Worm (Caenorhabditis elegans) whole organism, L3 larva: ENCODE data around the gene atg-16.1.
A peak's percentile ranks its signal among the peaks of the same experiment; 100 is the strongest.

Experiments used
- R02D3.7 ChIP-seq: fragments of 150-350 bp; optimal IDR thresholded peaks from 2 replicates; lab custom pipeline; 2014; ENCODE audit warnings: missing biosample characterization, missing genetic modification characterization
- ZK546.5 ChIP-seq: sonication (generic microtip); optimal IDR thresholded peaks from 2 replicates; lab custom pipeline; 2017; ENCODE audit warnings: missing biosample characterization, missing genetic modification characterization
- ama-1 ChIP-seq: fragments of 150-350 bp; optimal IDR thresholded peaks from 2 replicates; lab custom pipeline; 2018
- ceh-16 ChIP-seq: sonication (generic microtip); optimal IDR thresholded peaks from 2 replicates; lab custom pipeline; 2017; ENCODE audit warnings: missing biosample characterization, missing genetic modification characterization
- ceh-82 ChIP-seq: fragments of 150-350 bp; optimal IDR thresholded peaks from 2 replicates; lab custom pipeline; 2014; ENCODE audit warnings: missing biosample characterization, missing genetic modification characterization
- ceh-9 ChIP-seq: sonication (generic microtip); optimal IDR thresholded peaks from 2 replicates; lab custom pipeline; 2018; ENCODE audit warnings: missing biosample characterization, missing genetic modification characterization
- egl-27 ChIP-seq: sonication (generic microtip); optimal IDR thresholded peaks from 4 replicates; lab custom pipeline; 2017; ENCODE audit warnings: missing biosample characterization, missing genetic modification reagents, missing genetic modification characterization
- egl-5 ChIP-seq: fragments of 150-350 bp; optimal IDR thresholded peaks from 2 replicates; lab custom pipeline; 2017; ENCODE audit warnings: missing biosample characterization, missing genetic modification reagents, missing genetic modification characterization, inconsistent platforms
- elt-1 ChIP-seq: fragments of 150-350 bp; optimal IDR thresholded peaks from 2 replicates; lab custom pipeline; 2014; ENCODE audit warnings: missing biosample characterization, missing genetic modification characterization
- elt-2 ChIP-seq: sonication (generic microtip); optimal IDR thresholded peaks from 2 replicates; lab custom pipeline; 2016; ENCODE audit warnings: missing genetic modification reagents, mild to moderate bottlenecking, missing genetic modification characterization, missing compliant biosample characterization
- eor-1 ChIP-seq, 2 experiments: fragments of 150-350 bp; optimal IDR thresholded peaks; 2 replicates each; lab custom pipeline; 2014 to 2018; ENCODE audit warnings: missing biosample characterization in 2 of 2, missing genetic modification characterization in 2 of 2
- fkh-10 ChIP-seq: sonication (generic microtip); optimal IDR thresholded peaks from 2 replicates; lab custom pipeline; 2017; ENCODE audit warnings: missing biosample characterization, missing genetic modification reagents, missing genetic modification characterization
- fos-1 ChIP-seq: fragments of 150-350 bp; optimal IDR thresholded peaks from 2 replicates; lab custom pipeline; 2014; ENCODE audit warnings: missing biosample characterization, missing genetic modification characterization
- hmg-11 ChIP-seq: sonication (generic microtip); optimal IDR thresholded peaks from 2 replicates; lab custom pipeline; 2016; ENCODE audit warnings: missing genetic modification characterization, missing compliant biosample characterization
- jun-1 ChIP-seq: fragments of 150-350 bp; optimal IDR thresholded peaks from 2 replicates; lab custom pipeline; 2014; ENCODE audit warnings: missing biosample characterization, missing genetic modification reagents, missing genetic modification characterization
- lin-39 ChIP-seq: fragments of 150-350 bp; optimal IDR thresholded peaks from 2 replicates; lab custom pipeline; 2018; ENCODE audit warnings: missing biosample characterization, missing genetic modification reagents, missing genetic modification characterization
- lsy-12 ChIP-seq: sonication (generic microtip); optimal IDR thresholded peaks from 2 replicates; lab custom pipeline; 2016; ENCODE audit warnings: mild to moderate bottlenecking, missing genetic modification characterization, missing compliant biosample characterization
- mdl-1 ChIP-seq: fragments of 150-350 bp; optimal IDR thresholded peaks from 2 replicates; lab custom pipeline; 2014; ENCODE audit warnings: missing biosample characterization, missing genetic modification characterization
- nfya-1 ChIP-seq: sonication (generic microtip); optimal IDR thresholded peaks from 2 replicates; lab custom pipeline; 2017; ENCODE audit warnings: missing genetic modification characterization, mild to moderate bottlenecking, missing compliant biosample characterization, antibody characterized with exemption, moderate library complexity; ENCODE audit not compliant: insufficient read depth
- nhr-237 ChIP-seq: fragments of 150-350 bp; optimal IDR thresholded peaks from 2 replicates; lab custom pipeline; 2014; ENCODE audit warnings: missing biosample characterization, missing genetic modification characterization
- nhr-28 ChIP-seq: fragments of 150-350 bp; optimal IDR thresholded peaks from 2 replicates; lab custom pipeline; 2014; ENCODE audit warnings: missing biosample characterization, missing genetic modification characterization
- nhr-43 ChIP-seq: sonication (generic microtip); optimal IDR thresholded peaks from 2 replicates; lab custom pipeline; 2016; ENCODE audit warnings: mild to moderate bottlenecking, missing genetic modification characterization, missing compliant biosample characterization; ENCODE audit not compliant: poor library complexity, severe bottlenecking
- nhr-67 ChIP-seq: fragments of 150-350 bp; optimal IDR thresholded peaks from 2 replicates; lab custom pipeline; 2014; ENCODE audit warnings: missing biosample characterization, missing genetic modification characterization
- nhr-76 ChIP-seq: fragments of 150-350 bp; sonication (generic microtip); optimal IDR thresholded peaks from 5 replicates; lab custom pipeline; 2014; ENCODE audit warnings: missing biosample characterization, missing genetic modification characterization
- nhr-77 ChIP-seq: fragments of 150-350 bp; optimal IDR thresholded peaks from 2 replicates; lab custom pipeline; 2014; ENCODE audit warnings: missing biosample characterization, missing genetic modification characterization
- pha-4 ChIP-seq: fragments of 150-350 bp; optimal IDR thresholded peaks from 2 replicates; lab custom pipeline; 2014; ENCODE audit warnings: missing biosample characterization, missing genetic modification reagents, missing genetic modification characterization
- pqm-1 ChIP-seq: fragments of 150-350 bp; optimal IDR thresholded peaks from 2 replicates; lab custom pipeline; 2017; ENCODE audit warnings: missing biosample characterization, missing genetic modification characterization, inconsistent platforms
- skn-1 ChIP-seq: fragments of 150-350 bp; optimal IDR thresholded peaks from 2 replicates; lab custom pipeline; 2014; ENCODE audit warnings: missing biosample characterization, missing genetic modification characterization
- snpc-4 ChIP-seq: fragments of 150-350 bp; optimal IDR thresholded peaks from 2 replicates; lab custom pipeline; 2014; ENCODE audit warnings: missing biosample characterization, missing genetic modification characterization
- tbx-2 ChIP-seq: sonication (generic microtip); optimal IDR thresholded peaks from 2 replicates; lab custom pipeline; 2016; ENCODE audit warnings: mild to moderate bottlenecking, missing genetic modification characterization, missing compliant biosample characterization
- unc-39 ChIP-seq: sonication (generic microtip); optimal IDR thresholded peaks from 4 replicates; lab custom pipeline; 2017; ENCODE audit warnings: missing biosample characterization, missing genetic modification characterization
- unc-62 ChIP-seq: fragments of 150-350 bp; sonication (generic microtip); optimal IDR thresholded peaks from 4 replicates; lab custom pipeline; 2014; ENCODE audit warnings: missing biosample characterization, missing genetic modification reagents, missing genetic modification characterization
- ztf-11 ChIP-seq: fragments of 150-350 bp; optimal IDR thresholded peaks from 2 replicates; lab custom pipeline; 2014; ENCODE audit warnings: missing biosample characterization, missing genetic modification characterization
- ztf-4 ChIP-seq: fragments of 150-350 bp; optimal IDR thresholded peaks from 2 replicates; lab custom pipeline; 2014; ENCODE audit warnings: missing biosample characterization, missing genetic modification characterization

atg-16.1 gene

ce11 chrX:4444073-4444472 is 18.2 kb downstream of the atg-16.1 start (continued):
- TF ChIP-seq ztf-11 (tag; lab: Kevin White, UChicago) (no peak), pqm-1 (peak; percentile 7)

ce11 chrX:4440641-4441040 is 21.6 kb downstream of the atg-16.1 start, which contains the start of gene F15A8.1:
F15A8.1 (plus strand) TSS chrX:4440941.
- TF ChIP-seq elt-1 (tag; lab: Kevin White, UChicago): no peak
- TF ChIP-seq ztf-4: no peak
- no peak for TF ChIP-seq egl-27 (tag; lab: Kevin White, UChicago)
- TF ChIP-seq ama-1 (lab: Kevin White, UChicago): no peak

ce11 chrX:4439616-4440015 is 22.6 kb downstream of the atg-16.1 start:
- TF ChIP-seq ZK546.5 (tag; lab: Kevin White, UChicago) (no peak), nhr-237 (tag; lab: Kevin White, UChicago) (no peak), unc-39 (tag; lab: Kevin White, UChicago) (no peak), nhr-28 (tag; lab: Kevin White, UChicago) (no peak), pha-4 (peak; percentile 94), ztf-11 (tag; lab: Kevin White, UChicago) (no peak), fkh-10 (GFP tag; lab: Kevin White, UChicago) (no peak), ceh-82 (tag; lab: Kevin White, UChicago) (no peak)

- TF ChIP-seq ceh-9 (tag; lab: Kevin White, UChicago): no peak
- no peak for TF ChIP-seq ZK546.5 (tag; lab: Kevin White, UChicago)
- no peak for TF ChIP-seq nhr-28 (tag; lab: Kevin White, UChicago)
- no peak for TF ChIP-seq mdl-1 (tag; lab: Kevin White, UChicago)
- no peak for TF ChIP-seq nhr-76 (tag; lab: Kevin White, UChicago)
- no peak for TF ChIP-seq lsy-12 (tag; lab: Kevin White, UChicago)
- TF ChIP-seq unc-62 (GFP tag; lab: Kevin White, UChicago): no peak
- TF ChIP-seq nhr-43 (tag; lab: Kevin White, UChicago): no peak
- no peak for TF ChIP-seq skn-1 (tag; lab: Kevin White, UChicago)
- no peak for TF ChIP-seq lin-39 (tag; lab: Kevin White, UChicago)
- TF ChIP-seq ama-1 (lab: Kevin White, UChicago): no peak
- TF ChIP-seq egl-5 (tag; lab: Kevin White, UChicago): no peak
- no peak for TF ChIP-seq eor-1 (tag; optimal IDR thresholded peaks at IDR 0.05; lab: Kevin White, UChicago)
- no peak for TF ChIP-seq snpc-4 (tag; lab: Kevin White, UChicago)
- no peak for TF ChIP-seq ceh-82 (tag; lab: Kevin White, UChicago)
- TF ChIP-seq fos-1 (tag; lab: Kevin White, UChicago): no peak
- no peak for TF ChIP-seq tbx-2 (tag; lab: Kevin White, UChicago)
- TF ChIP-seq nfya-1 (tag; lab: Kevin White, UChicago): no peak
- no peak for TF ChIP-seq R02D3.7 (tag; lab: Kevin White, UChicago)
- TF ChIP-seq hmg-11 (tag; lab: Kevin White, UChicago): no peak
Measured at ce11 chrX:4438823-4439222, 23.4 kb downstream of the atg-16.1 start.

ce11 chrX:4437555-4437954 is 24.7 kb downstream of the atg-16.1 start, which contains the start of gene cest-26:
cest-26 (minus strand) TSS chrX:4437655.
- no peak for TF ChIP-seq ceh-16
- no peak for TF ChIP-seq unc-39 (tag; lab: Kevin White, UChicago)
- no peak for TF ChIP-seq nhr-76 (tag; lab: Kevin White, UChicago)
- no peak for TF ChIP-seq pha-4
- TF ChIP-seq skn-1 (tag; lab: Kevin White, UChicago): no peak
- TF ChIP-seq elt-2 (tag; lab: Kevin White, UChicago): peak; percentile 0

- TF ChIP-seq nhr-67 (tag; lab: Kevin White, UChicago) (no peak), snpc-4 (tag; lab: Kevin White, UChicago) (no peak), eor-1 (tag; optimal IDR thresholded peaks at IDR 0.05; lab: Kevin White, UChicago) (no peak), elt-1 (tag; lab: Kevin White, UChicago) (no peak), ama-1 (lab: Kevin White, UChicago) (no peak), hmg-11 (tag; lab: Kevin White, UChicago) (no peak), mdl-1 (tag; lab: Kevin White, UChicago) (no peak), jun-1 (tag; lab: Kevin White, UChicago) (no peak), nhr-43 (tag; lab: Kevin White, UChicago) (no peak), pqm-1 (no peak), nhr-77 (tag; lab: Kevin White, UChicago) (no peak), ZK546.5 (tag; lab: Kevin White, UChicago) (no peak), unc-39 (tag; lab: Kevin White, UChicago) (no peak), nhr-76 (tag; lab: Kevin White, UChicago) (no peak), unc-62 (GFP tag; lab: Kevin White, UChicago) (no peak), fkh-10 (GFP tag; lab: Kevin White, UChicago) (no peak)
Measured at ce11 chrX:4435396-4435795, 26.9 kb downstream of the atg-16.1 start.
